Worm (Caenorhabditis elegans) whole organism, early embryonic: ENCODE results near the gene C39E9.8.

Experiments
- B0310.2 ChIP-seq: sonication (generic microtip); optimal IDR thresholded peaks from 2 replicates; lab custom pipeline; 2016; ENCODE audit warnings: mild to moderate bottlenecking, missing genetic modification characterization, missing compliant biosample characterization
- F13C5.2 ChIP-seq: sonication (generic microtip); optimal IDR thresholded peaks from 2 replicates; lab custom pipeline; 2017; ENCODE audit warnings: mild to moderate bottlenecking, missing genetic modification characterization, inconsistent platforms, missing compliant biosample characterization
- ama-1 ChIP-seq: fragments of 150-350 bp; optimal IDR thresholded peaks from 2 replicates; lab custom pipeline; 2014
- scrt-1 ChIP-seq: fragments of 200-800 bp; sonication (Bioruptor generic); IDR thresholded peaks from 2 replicates; pipeline ENCODE4 v1.3.6; 2022; ENCODE audit warnings: missing genetic modification characterization, missing compliant biosample characterization
- tra-4 ChIP-seq: sonication (generic microtip); optimal IDR thresholded peaks from 2 replicates; lab custom pipeline; 2017; ENCODE audit warnings: missing genetic modification characterization, missing compliant biosample characterization

DNA sequence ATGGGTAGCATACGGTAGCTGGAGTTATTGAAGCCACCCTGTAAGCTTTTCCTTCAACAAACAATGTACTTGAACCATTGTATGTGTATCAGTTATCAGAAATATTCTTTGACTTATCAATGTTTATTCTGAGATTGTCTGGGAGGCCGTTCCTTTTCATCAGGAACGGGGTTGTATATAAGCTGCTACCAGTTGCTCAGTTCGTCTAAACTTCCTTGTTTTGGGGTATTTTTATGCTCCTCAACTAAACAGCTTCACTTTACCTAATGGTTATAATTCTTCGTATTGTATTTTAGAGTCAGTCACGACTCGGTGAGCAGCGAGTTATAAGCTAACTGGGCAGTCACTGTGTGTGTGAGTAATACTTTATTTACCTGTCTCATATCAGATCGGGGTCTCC lies 6.4 kb downstream of the C39E9.8 start:
- no peak for TF ChIP-seq scrt-1
- TF ChIP-seq B0310.2 (tag; lab: Kevin White, UChicago) = no peak
- TF ChIP-seq F13C5.2 (tag; lab: Kevin White, UChicago) = no peak
- no peak for TF ChIP-seq ama-1 (lab: Kevin White, UChicago)
- TF ChIP-seq tra-4 (tag; lab: Kevin White, UChicago) = no peak
